Worm (Caenorhabditis elegans) whole organism, L4 larva: Measurements from ENCODE around the gene B0244.6.
A peak's percentile ranks its signal among the peaks of the same experiment; 100 is the strongest.

Experiments used
- F26F4.8 ChIP-seq: fragments of 200-800 bp; sonication (Bioruptor generic); conservative IDR thresholded peaks from 2 replicates; pipeline ENCODE4 v1.3.6; 2022; ENCODE audit warnings: missing genetic modification characterization, missing compliant biosample characterization
- F37D6.2 ChIP-seq: sonication (generic microtip); optimal IDR thresholded peaks from 2 replicates; lab custom pipeline; 2016; ENCODE audit warnings: mild to moderate bottlenecking, missing genetic modification characterization, missing compliant biosample characterization
- F44E2.7 ChIP-seq: fragments of 200-800 bp; sonication (Bioruptor generic); IDR thresholded peaks from 2 replicates; pipeline ENCODE4 v2.1.2; 2022; ENCODE audit warnings: missing genetic modification characterization, missing compliant biosample characterization
- F49E8.2 ChIP-seq: sonication (generic microtip); optimal IDR thresholded peaks from 2 replicates; lab custom pipeline; 2016; ENCODE audit warnings: missing compliant biosample characterization, mild to moderate bottlenecking, missing genetic modification characterization, borderline replicate concordance
- Y105C5A.15 ChIP-seq: fragments of 200-800 bp; sonication (Bioruptor generic); IDR thresholded peaks from 2 replicates; pipeline ENCODE4 v1.3.6; 2022; ENCODE audit warnings: missing genetic modification characterization, missing compliant biosample characterization
- Y5F2A.4 ChIP-seq: fragments of 200-800 bp; sonication (Bioruptor generic); optimal IDR thresholded peaks from 2 replicates; lab custom pipeline; 2018; ENCODE audit warnings: mild to moderate bottlenecking, missing genetic modification characterization, missing compliant biosample characterization
- Y75B8A.6 ChIP-seq: fragments of 200-800 bp; sonication (Bioruptor generic); IDR thresholded peaks from 2 replicates; pipeline ENCODE4 v1.3.6; 2022; ENCODE audit warnings: missing genetic modification reagents, missing genetic modification characterization, missing compliant biosample characterization
- ZK546.5 ChIP-seq, 2 experiments: sonication (generic microtip); optimal IDR thresholded peaks; 2 replicates each; lab custom pipeline; 2017; ENCODE audit warnings: missing biosample characterization in 2 of 2, missing genetic modification characterization in 2 of 2
- aha-1 ChIP-seq: fragments of 150-350 bp; peaks from one replicate; lab custom pipeline; 2014; ENCODE audit warnings: missing biosample characterization, missing genetic modification characterization
- aly-2 ChIP-seq: sonication (generic microtip); optimal IDR thresholded peaks from 2 replicates; lab custom pipeline; 2018; ENCODE audit warnings: missing biosample characterization, missing genetic modification characterization
- ama-1 ChIP-seq: fragments of 150-350 bp; optimal IDR thresholded peaks from 2 replicates; lab custom pipeline; 2014; ENCODE audit warnings: inconsistent platforms, mixed read lengths
- ceh-28 ChIP-seq: fragments of 150-350 bp; optimal IDR thresholded peaks from 2 replicates; lab custom pipeline; 2014; ENCODE audit warnings: missing biosample characterization, missing genetic modification reagents, missing genetic modification characterization
- ceh-32 ChIP-seq: sonication (generic microtip); optimal IDR thresholded peaks from 2 replicates; lab custom pipeline; 2016; ENCODE audit warnings: mild to moderate bottlenecking, missing genetic modification characterization, missing compliant biosample characterization; ENCODE audit not compliant: poor library complexity
- cey-2 ChIP-seq: sonication (generic microtip); optimal IDR thresholded peaks from 3 replicates; lab custom pipeline; 2017; ENCODE audit warnings: missing genetic modification characterization, mild to moderate bottlenecking, missing compliant biosample characterization, antibody characterized with exemption, borderline replicate concordance; ENCODE audit not compliant: insufficient read depth
- ctbp-1 ChIP-seq: fragments of 200-800 bp; sonication (Bioruptor generic); IDR thresholded peaks from 2 replicates; pipeline ENCODE4 v1.3.6; 2022; ENCODE audit warnings: missing genetic modification reagents, missing genetic modification characterization, missing compliant biosample characterization
- dmd-9 ChIP-seq: fragments of 200-800 bp; sonication (Bioruptor generic); IDR thresholded peaks from 2 replicates; pipeline ENCODE4 v1.3.6; 2022; ENCODE audit warnings: missing genetic modification reagents, missing genetic modification characterization, missing compliant biosample characterization
- duxl-1 ChIP-seq: sonication (generic microtip); optimal IDR thresholded peaks from 2 replicates; lab custom pipeline; 2016; ENCODE audit warnings: mild to moderate bottlenecking, missing genetic modification characterization, moderate library complexity, missing compliant biosample characterization; ENCODE audit not compliant: poor library complexity
- egl-27 ChIP-seq: sonication (generic microtip); optimal IDR thresholded peaks from 3 replicates; lab custom pipeline; 2017; ENCODE audit warnings: missing biosample characterization, missing genetic modification reagents, missing genetic modification characterization
- fos-1 ChIP-seq: fragments of 150-350 bp; optimal IDR thresholded peaks from 2 replicates; lab custom pipeline; 2014; ENCODE audit warnings: missing biosample characterization, missing genetic modification characterization
- hlh-11 ChIP-seq: fragments of 200-800 bp; sonication (Bioruptor generic); optimal IDR thresholded peaks from 2 replicates; lab custom pipeline; 2018; ENCODE audit warnings: mild to moderate bottlenecking, missing genetic modification characterization, missing compliant biosample characterization
- hlh-30 ChIP-seq: sonication (generic microtip); optimal IDR thresholded peaks from 2 replicates; lab custom pipeline; 2017; ENCODE audit warnings: antibody characterized with exemption, mild to moderate bottlenecking, missing genetic modification characterization, missing compliant biosample characterization; ENCODE audit not compliant: insufficient read depth
- hmg-1.1 ChIP-seq: fragments of 200-800 bp; sonication (Bioruptor generic); IDR thresholded peaks from 2 replicates; pipeline ENCODE4 v1.3.6; 2022; ENCODE audit warnings: missing genetic modification reagents, missing genetic modification characterization, missing compliant biosample characterization
- jun-1 ChIP-seq: fragments of 150-350 bp; optimal IDR thresholded peaks from 2 replicates; lab custom pipeline; 2014; ENCODE audit warnings: missing biosample characterization, missing genetic modification reagents, missing genetic modification characterization
- lim-7 ChIP-seq: fragments of 200-800 bp; sonication (Bioruptor generic); IDR thresholded peaks from 2 replicates; pipeline ENCODE4 v1.3.6; 2022; ENCODE audit warnings: missing genetic modification characterization, missing compliant biosample characterization
- lin-13 ChIP-seq: fragments of 150-350 bp; optimal IDR thresholded peaks from 2 replicates; lab custom pipeline; 2014; ENCODE audit warnings: missing biosample characterization, missing genetic modification reagents, missing genetic modification characterization
- lin-15B ChIP-seq: fragments of 150-350 bp; sonication (generic microtip); optimal IDR thresholded peaks from 3 replicates; lab custom pipeline; 2014; ENCODE audit warnings: missing biosample characterization, missing genetic modification characterization
- lin-29 ChIP-seq: fragments of 200-800 bp; sonication (Bioruptor generic); IDR thresholded peaks from 2 replicates; pipeline ENCODE4 v1.3.6; 2022; ENCODE audit warnings: missing genetic modification reagents, missing genetic modification characterization, missing compliant biosample characterization
- lin-38 ChIP-seq: fragments of 200-800 bp; sonication (Bioruptor generic); IDR thresholded peaks from 2 replicates; pipeline ENCODE4 v1.3.6; 2022; ENCODE audit warnings: missing genetic modification reagents, missing genetic modification characterization, missing compliant biosample characterization
- lsy-2 ChIP-seq, 2 experiments: fragments of 150-350 bp in 1 of 2; sonication (generic microtip) in 1 of 2; optimal IDR thresholded peaks; 2 replicates each; lab custom pipeline; 2014 to 2017; ENCODE audit warnings: missing biosample characterization in 2 of 2, missing genetic modification characterization in 2 of 2
- madf-9 ChIP-seq: fragments of 200-800 bp; sonication (Bioruptor generic); conservative IDR thresholded peaks from 2 replicates; pipeline ENCODE4 v1.3.6; 2022; ENCODE audit warnings: missing genetic modification reagents, missing genetic modification characterization, missing compliant biosample characterization
- mdl-1 ChIP-seq, 2 experiments: fragments of 150-350 bp in 1 of 2; sonication (generic microtip) in 1 of 2; optimal IDR thresholded peaks; 2 replicates each; lab custom pipeline; 2014 to 2017; ENCODE audit warnings: missing biosample characterization in 2 of 2, missing genetic modification characterization in 2 of 2
- mdt-29 ChIP-seq: fragments of 200-800 bp; sonication (Bioruptor generic); IDR thresholded peaks from 2 replicates; pipeline ENCODE4 v1.3.6; 2022; ENCODE audit warnings: missing genetic modification reagents, missing genetic modification characterization, missing compliant biosample characterization
- mxl-3 ChIP-seq: fragments of 200-800 bp; sonication (Bioruptor generic); optimal IDR thresholded peaks from 2 replicates; lab custom pipeline; 2018; ENCODE audit warnings: mild to moderate bottlenecking, missing genetic modification characterization, missing compliant biosample characterization
- nhr-11 ChIP-seq: fragments of 150-350 bp; optimal IDR thresholded peaks from 2 replicates; lab custom pipeline; 2014; ENCODE audit warnings: missing biosample characterization, missing genetic modification characterization
- nhr-111 ChIP-seq: fragments of 200-800 bp; sonication (Bioruptor generic); optimal IDR thresholded peaks from 2 replicates; lab custom pipeline; 2018; ENCODE audit warnings: mild to moderate bottlenecking, missing genetic modification characterization, missing compliant biosample characterization
- nhr-25 ChIP-seq: sonication (generic microtip); optimal IDR thresholded peaks from 2 replicates; lab custom pipeline; 2017; ENCODE audit warnings: missing genetic modification characterization, mild to moderate bottlenecking, missing compliant biosample characterization, antibody characterized with exemption, moderate library complexity, borderline replicate concordance; ENCODE audit not compliant: insufficient read depth
- nhr-28 ChIP-seq: fragments of 150-350 bp; optimal IDR thresholded peaks from 2 replicates; lab custom pipeline; 2014; ENCODE audit warnings: missing biosample characterization, missing genetic modification characterization
- nhr-48 ChIP-seq: sonication (generic microtip); optimal IDR thresholded peaks from 2 replicates; lab custom pipeline; 2016; ENCODE audit warnings: mild to moderate bottlenecking, missing genetic modification characterization, missing compliant biosample characterization
- nhr-6 ChIP-seq: fragments of 150-350 bp; optimal IDR thresholded peaks from 2 replicates; lab custom pipeline; 2014; ENCODE audit warnings: missing biosample characterization, missing genetic modification characterization
- nhr-77 ChIP-seq: fragments of 150-350 bp; optimal IDR thresholded peaks from 2 replicates; lab custom pipeline; 2014; ENCODE audit warnings: missing biosample characterization, missing genetic modification characterization
- php-3 ChIP-seq: fragments of 200-800 bp; sonication (Bioruptor generic); IDR thresholded peaks from 2 replicates; pipeline ENCODE4 v1.3.6; 2022; ENCODE audit warnings: missing genetic modification reagents, missing genetic modification characterization, missing compliant biosample characterization
- pqm-1 ChIP-seq: sonication (generic microtip); optimal IDR thresholded peaks from 2 replicates; lab custom pipeline; 2017; ENCODE audit warnings: missing biosample characterization, missing genetic modification characterization
- rbr-2 ChIP-seq: sonication (generic microtip); optimal IDR thresholded peaks from 2 replicates; lab custom pipeline; 2016; ENCODE audit warnings: missing genotype, missing genetic modification characterization, missing compliant biosample characterization
- skn-1 ChIP-seq: fragments of 150-350 bp; optimal IDR thresholded peaks from 2 replicates; lab custom pipeline; 2014; ENCODE audit warnings: missing biosample characterization, missing genetic modification characterization
- spr-3 ChIP-seq: fragments of 200-800 bp; sonication (Bioruptor generic); optimal IDR thresholded peaks from 2 replicates; lab custom pipeline; 2018; ENCODE audit warnings: mild to moderate bottlenecking, missing genetic modification characterization, missing compliant biosample characterization
- unc-130 ChIP-seq: sonication (generic microtip); optimal IDR thresholded peaks from 2 replicates; lab custom pipeline; 2016; ENCODE audit warnings: missing genetic modification reagents, missing genetic modification characterization, missing compliant biosample characterization
- unc-62 ChIP-seq, 3 experiments: fragments of 150-350 bp in 1 of 3; sonication (generic microtip); optimal IDR thresholded peaks in 2 of 3; peaks in 1 of 3; 1 replicate in 1 of 3; 2 replicates in 2 of 3; lab custom pipeline; 2014 to 2017; ENCODE audit warnings: missing biosample characterization in 3 of 3, missing genetic modification characterization in 3 of 3, missing genetic modification reagents in 3 of 3, missing genotype in 1 of 3
- vab-7 ChIP-seq: fragments of 200-800 bp; sonication (Bioruptor generic); IDR thresholded peaks from 2 replicates; pipeline ENCODE4 v1.3.6; 2022; ENCODE audit warnings: missing genetic modification reagents, missing genetic modification characterization, missing compliant biosample characterization
- zfp-2 ChIP-seq: sonication (generic microtip); optimal IDR thresholded peaks from 2 replicates; lab custom pipeline; 2016; ENCODE audit warnings: mild to moderate bottlenecking, missing genetic modification characterization, missing compliant biosample characterization
- zfp-3 ChIP-seq: fragments of 200-800 bp; sonication (Bioruptor generic); conservative IDR thresholded peaks from 2 replicates; pipeline ENCODE4 v1.3.6; 2022; ENCODE audit warnings: missing genetic modification reagents, missing genetic modification characterization, missing compliant biosample characterization

B0244.6 gene

DNA sequence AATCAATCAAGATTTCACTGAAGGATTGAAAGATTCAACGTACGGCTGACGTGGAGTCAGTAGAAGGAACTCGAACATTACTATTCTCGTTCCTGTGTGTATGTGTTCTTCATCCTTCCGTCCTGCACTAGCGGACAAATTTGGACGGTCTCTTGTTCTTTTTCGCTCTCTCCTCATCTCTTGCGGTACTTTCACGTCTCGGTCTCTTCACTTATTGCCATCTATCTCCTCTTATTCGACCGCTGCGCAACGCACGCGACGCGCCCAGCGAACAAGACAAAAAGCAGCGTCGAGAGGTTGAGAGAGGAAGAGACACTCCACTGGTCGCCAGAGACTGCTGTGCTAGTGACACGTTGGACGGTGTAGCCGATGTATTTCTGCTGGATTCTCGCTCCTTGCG, 22.3 kb upstream of the B0244.6 start (continued):
- TF ChIP-seq hlh-11 (peak; percentile 80), lim-7 (no peak), zfp-3 (no peak), duxl-1 (tag; lab: Kevin White, UChicago) (peak; percentile 27), lin-38 (peak; percentile 49; the same call in 1 of the 2 replicates), F37D6.2 (tag; lab: Kevin White, UChicago) (no peak), php-3 (GFP tag; lab: Robert Waterston, UW) (peak; percentile 9; the same call in 1 of the 2 replicates), F26F4.8 (GFP tag; lab: Robert Waterston, UW) (no peak), nhr-111 (GFP tag; lab: Kevin White, UChicago) (peak; percentile 3), skn-1 (tag; lab: Kevin White, UChicago) (no peak), egl-27 (tag; lab: Kevin White, UChicago) (no peak), ctbp-1 (GFP tag; lab: Robert Waterston, UW) (no peak; the same call in 1 of the 2 replicates), zfp-2 (no peak), mxl-3 (GFP tag; lab: Kevin White, UChicago) (peak; percentile 70), nhr-11 (tag; lab: Kevin White, UChicago) (peak; percentile 60), rbr-2 (peak; percentile 58), nhr-28 (tag; lab: Kevin White, UChicago) (peak; percentile 55), aha-1 (tag; lab: Kevin White, UChicago) (peak; percentile 98), ZK546.5 (tag; optimal IDR thresholded peaks at IDR 0.05; lab: Kevin White, UChicago) (no peak), mdl-1 (tag; optimal IDR thresholded peaks at IDR 0.05; lab: Kevin White, UChicago) (peak; percentile 66 to 78), ceh-32 (tag; lab: Kevin White, UChicago) (no peak), unc-130 (GFP tag; lab: Kevin White, UChicago) (no peak), ceh-28 (peak; percentile 9), cey-2 (no peak), vab-7 (GFP tag; lab: Robert Waterston, UW) (peak; percentile 40; the same call in 1 of the 2 replicates), dmd-9 (GFP tag; lab: Robert Waterston, UW) (no peak), aly-2 (tag; lab: Kevin White, UChicago) (no peak), Y5F2A.4 (peak; percentile 20), nhr-6 (peak; percentile 79), unc-62 (GFP tag; optimal IDR thresholded peaks at IDR 0.05 in 1 of 2; lab: Kevin White, UChicago) (peak in 1 of 2 experiments; percentile 93), unc-62 (tag; optimal IDR thresholded peaks at IDR 0.05; lab: Kevin White, UChicago) (no peak), spr-3 (GFP tag; lab: Kevin White, UChicago) (no peak), lin-15B (tag; lab: Kevin White, UChicago) (no peak), lin-29 (GFP tag; lab: Robert Waterston, UW) (no peak), F49E8.2 (tag; lab: Kevin White, UChicago) (no peak), Y75B8A.6 (GFP tag; lab: Robert Waterston, UW) (no peak), F44E2.7 (0 out of 2 replicates have a peak, but pooled peaks have one; percentile 30), nhr-48 (tag; lab: Kevin White, UChicago) (peak; percentile 41), fos-1 (tag; lab: Kevin White, UChicago) (no peak), hlh-30 (tag; lab: Kevin White, UChicago) (peak; percentile 64), jun-1 (peak; percentile 38), pqm-1 (tag; lab: Kevin White, UChicago) (peak; percentile 21), hmg-1.1 (GFP tag; lab: Robert Waterston, UW) (no peak; the same call in none of the 2 replicates), ama-1 (lab: Kevin White, UChicago) (no peak), nhr-25 (tag; lab: Kevin White, UChicago) (peak; percentile 32), lin-13 (peak; percentile 48), nhr-77 (peak; percentile 46), madf-9 (GFP tag; lab: Robert Waterston, UW) (peak; percentile 58), lsy-2 (tag; optimal IDR thresholded peaks at IDR 0.05; lab: Kevin White, UChicago) (peak; percentile 37 to 68), mdt-29 (GFP tag; lab: Robert Waterston, UW) (peak; percentile 23; the same call in 1 of the 2 replicates), Y105C5A.15 (GFP tag; lab: Robert Waterston, UW) (peak; percentile 38; the same call in 1 of the 2 replicates)
